Fruit fly (Drosophila melanogaster) whole organism, embryonic: ENCODE data around the gene Txl.
A peak's percentile ranks its signal among the peaks of the same experiment; 100 is the strongest.

Experiments
- Atf6 ChIP-seq: fragments of 200-800 bp; sonication (Bioruptor generic); IDR thresholded peaks from 2 replicates; pipeline ENCODE4 v1.3.6; 2022; ENCODE audit warnings: missing biosample characterization, missing genetic modification characterization
- Bteb2 ChIP-seq: fragments of 200-800 bp; sonication (Bioruptor generic); optimal IDR thresholded peaks from 2 replicates; lab custom pipeline; 2016; ENCODE audit warnings: missing biosample characterization, missing genetic modification characterization
- CG11398 ChIP-seq: fragments of 200-800 bp; sonication (Bioruptor generic); optimal IDR thresholded peaks from 2 replicates; lab custom pipeline; 2016; ENCODE audit warnings: missing biosample characterization, missing genetic modification characterization
- CG12155 ChIP-seq: fragments of 200-800 bp; sonication (Bioruptor generic); optimal IDR thresholded peaks from 3 replicates; lab custom pipeline; 2016; ENCODE audit warnings: missing biosample characterization, missing genetic modification characterization
- CG1233 ChIP-seq: fragments of 200-800 bp; sonication (Bioruptor generic); optimal IDR thresholded peaks from 4 replicates; lab custom pipeline; 2018; ENCODE audit warnings: missing biosample characterization, mild to moderate bottlenecking, missing genetic modification characterization
- CG17359 ChIP-seq: fragments of 200-800 bp; sonication (Bioruptor generic); optimal IDR thresholded peaks from 3 replicates; lab custom pipeline; 2018; ENCODE audit warnings: missing biosample characterization, mild to moderate bottlenecking, missing genetic modification characterization, moderate library complexity
- CG17612 ChIP-seq: fragments of 200-800 bp; sonication (Bioruptor generic); IDR thresholded peaks from 2 replicates; pipeline ENCODE4 v1.3.6; 2022; ENCODE audit warnings: missing biosample characterization, missing genetic modification characterization
- CG18011 ChIP-seq: fragments of 200-800 bp; sonication (Bioruptor generic); optimal IDR thresholded peaks from 2 replicates; lab custom pipeline; 2017; ENCODE audit warnings: missing biosample characterization, missing genetic modification characterization, mild to moderate bottlenecking, moderate library complexity, missing genotype
- CG2129 ChIP-seq: fragments of 200-800 bp; sonication (Bioruptor generic); IDR thresholded peaks from 2 replicates; pipeline ENCODE4 v1.3.6; 2022; ENCODE audit warnings: missing biosample characterization, missing genetic modification characterization; ENCODE audit not compliant: partially characterized antibody
- CG2889 ChIP-seq: fragments of 200-800 bp; sonication (Bioruptor generic); IDR thresholded peaks from 3 replicates; pipeline ENCODE4 v1.3.6; 2022; ENCODE audit warnings: missing biosample characterization, missing genetic modification characterization
- CG30431 ChIP-seq: fragments of 200-800 bp; sonication (Bioruptor generic); optimal IDR thresholded peaks from 2 replicates; lab custom pipeline; 2017; ENCODE audit warnings: missing biosample characterization, missing genetic modification characterization
- CG31365 ChIP-seq: fragments of 200-800 bp; sonication (Bioruptor generic); optimal IDR thresholded peaks from 2 replicates; lab custom pipeline; 2018; ENCODE audit warnings: missing biosample characterization, mild to moderate bottlenecking, missing genetic modification characterization
- CG4854 ChIP-seq: fragments of 200-800 bp; sonication (Bioruptor generic); optimal IDR thresholded peaks from 2 replicates; lab custom pipeline; 2016; ENCODE audit warnings: missing biosample characterization, missing genetic modification characterization, inconsistent platforms
- CG5953 ChIP-seq: fragments of 200-800 bp; sonication (Bioruptor generic); IDR thresholded peaks from 2 replicates; pipeline ENCODE4 v1.3.6; 2022; ENCODE audit warnings: missing biosample characterization, missing genetic modification characterization
- CG6654 ChIP-seq: fragments of 200-800 bp; sonication (Bioruptor generic); optimal IDR thresholded peaks from 2 replicates; lab custom pipeline; 2017; ENCODE audit warnings: missing biosample characterization, mild to moderate bottlenecking, missing genetic modification characterization
- CG6765 ChIP-seq: fragments of 200-800 bp; sonication (Bioruptor generic); optimal IDR thresholded peaks from 3 replicates; lab custom pipeline; 2017; ENCODE audit warnings: missing biosample characterization, mild to moderate bottlenecking, missing genetic modification characterization
- CG7745 ChIP-seq: fragments of 200-800 bp; sonication (Bioruptor generic); optimal IDR thresholded peaks from 2 replicates; lab custom pipeline; 2018; ENCODE audit warnings: missing biosample characterization, mild to moderate bottlenecking, missing genetic modification characterization, moderate library complexity
- CG7786 ChIP-seq: fragments of 200-800 bp; sonication (Bioruptor generic); optimal IDR thresholded peaks from 2 replicates; lab custom pipeline; 2016; ENCODE audit warnings: missing biosample characterization, missing genetic modification characterization
- CG7839 ChIP-seq: fragments of 200-800 bp; sonication (Bioruptor generic); optimal IDR thresholded peaks from 3 replicates; lab custom pipeline; 2018; ENCODE audit warnings: missing biosample characterization, mild to moderate bottlenecking, missing genetic modification characterization, moderate library complexity
- CG9215 ChIP-seq: fragments of 200-800 bp; sonication (Bioruptor generic); IDR thresholded peaks from 2 replicates; pipeline ENCODE4 v1.3.6; 2022; ENCODE audit warnings: missing biosample characterization, missing genetic modification characterization
- CTCF ChIP-seq: fragments of 200-800 bp; sonication (Bioruptor generic); optimal IDR thresholded peaks from 2 replicates; lab custom pipeline; 2017; ENCODE audit warnings: missing biosample characterization, mild to moderate bottlenecking, missing genetic modification characterization, moderate library complexity
- Dfd ChIP-seq, 2 experiments: fragments of >200 bp; optimal IDR thresholded peaks; 2 replicates each; lab custom pipeline; 2017; ENCODE audit warnings: missing biosample characterization in 2 of 2, missing genetic modification characterization in 2 of 2
- E2f2 ChIP-seq: fragments of 200-800 bp; sonication (Bioruptor generic); IDR thresholded peaks from 2 replicates; pipeline ENCODE4 v1.3.6; 2022; ENCODE audit warnings: missing biosample characterization, missing genetic modification characterization
- HHEX ChIP-seq: fragments of 200-800 bp; sonication (Bioruptor generic); optimal IDR thresholded peaks from 3 replicates; lab custom pipeline; 2017; ENCODE audit warnings: missing biosample characterization, mild to moderate bottlenecking, missing genetic modification characterization, missing genetic modification reagents
- HLH3B ChIP-seq: fragments of 200-800 bp; sonication (Bioruptor generic); IDR thresholded peaks from 2 replicates; pipeline ENCODE4 v1.3.6; 2022; ENCODE audit warnings: missing biosample characterization, missing genetic modification characterization
- HmgD ChIP-seq: fragments of 200-800 bp; sonication (Bioruptor generic); optimal IDR thresholded peaks from 3 replicates; lab custom pipeline; 2016; ENCODE audit warnings: missing biosample characterization, missing genetic modification characterization
- Hmr ChIP-seq: fragments of 200-800 bp; sonication (Bioruptor generic); optimal IDR thresholded peaks from 3 replicates; lab custom pipeline; 2017; ENCODE audit warnings: mild to moderate bottlenecking, missing biosample characterization, missing genetic modification reagents, missing genetic modification characterization
- Hr39 ChIP-seq: fragments of >200 bp; optimal IDR thresholded peaks from 2 replicates; lab custom pipeline; 2017
- Poxn ChIP-seq: fragments of 200-800 bp; sonication (Bioruptor generic); IDR thresholded peaks from 2 replicates; pipeline ENCODE4 v1.3.6; 2022; ENCODE audit warnings: missing biosample characterization, missing genetic modification characterization
- Stat92E ChIP-seq, 3 experiments: fragments of >200 bp in 2 of 3; fragments of 200-800 bp in 1 of 3; sonication (Bioruptor generic) in 1 of 3; optimal IDR thresholded peaks; 2 replicates each; lab custom pipeline; 2017 to 2019; ENCODE audit warnings: missing biosample characterization in 3 of 3, missing genetic modification characterization in 3 of 3, mild to moderate bottlenecking in 1 of 3, moderate library complexity in 1 of 3
- TFAM ChIP-seq: fragments of 200-800 bp; sonication (Bioruptor generic); optimal IDR thresholded peaks from 2 replicates; lab custom pipeline; 2017; ENCODE audit warnings: missing biosample characterization, missing genetic modification characterization, inconsistent platforms
- Xbp1 ChIP-seq: fragments of 200-800 bp; sonication (Bioruptor generic); optimal IDR thresholded peaks from 3 replicates; lab custom pipeline; 2016; ENCODE audit warnings: missing biosample characterization, mild to moderate bottlenecking, missing genetic modification characterization
- ase ChIP-seq: fragments of 200-800 bp; sonication (Bioruptor generic); IDR thresholded peaks from 3 replicates; pipeline ENCODE4 v1.3.6; 2022; ENCODE audit warnings: missing biosample characterization, missing genetic modification characterization
- bcd ChIP-seq: fragments of 200-800 bp; sonication (Bioruptor generic); optimal IDR thresholded peaks from 2 replicates; lab custom pipeline; 2017; ENCODE audit warnings: missing biosample characterization, mild to moderate bottlenecking, missing genetic modification characterization
- br ChIP-seq: fragments of >200 bp; optimal IDR thresholded peaks from 2 replicates; lab custom pipeline; 2017
- dmrt99B ChIP-seq: fragments of 200-800 bp; sonication (Bioruptor generic); optimal IDR thresholded peaks from 2 replicates; lab custom pipeline; 2018; ENCODE audit warnings: missing biosample characterization, mild to moderate bottlenecking, missing genetic modification characterization, moderate library complexity
- en ChIP-seq: fragments of 200-800 bp; sonication (Bioruptor generic); optimal IDR thresholded peaks from 2 replicates; lab custom pipeline; 2016; ENCODE audit warnings: missing biosample characterization, missing genetic modification characterization
- fd3F ChIP-seq: fragments of 200-800 bp; sonication (Bioruptor generic); optimal IDR thresholded peaks from 2 replicates; lab custom pipeline; 2018; ENCODE audit warnings: missing biosample characterization, mild to moderate bottlenecking, missing genetic modification characterization, moderate library complexity
- kay ChIP-seq: fragments of 200-800 bp; sonication (Bioruptor generic); optimal IDR thresholded peaks from 2 replicates; lab custom pipeline; 2016; ENCODE audit warnings: missing biosample characterization, missing genetic modification characterization
- lilli ChIP-seq: fragments of 200-800 bp; sonication (Bioruptor generic); optimal IDR thresholded peaks from 3 replicates; lab custom pipeline; 2016; ENCODE audit warnings: missing biosample characterization, missing genetic modification characterization
- lola ChIP-seq, 3 experiments: fragments of >200 bp in 2 of 3; fragments of 200-800 bp in 1 of 3; sonication (Bioruptor generic) in 1 of 3; optimal IDR thresholded peaks; 2 replicates each; lab custom pipeline; 2017 to 2019; ENCODE audit warnings: missing biosample characterization in 3 of 3, missing genetic modification characterization in 3 of 3, mild to moderate bottlenecking in 1 of 3, moderate library complexity in 1 of 3
- pita ChIP-seq: fragments of 200-800 bp; sonication (Bioruptor generic); optimal IDR thresholded peaks from 2 replicates; lab custom pipeline; 2017; ENCODE audit warnings: missing biosample characterization, mild to moderate bottlenecking, missing genetic modification characterization
- pzg ChIP-seq: fragments of 200-800 bp; sonication (Bioruptor generic); optimal IDR thresholded peaks from 3 replicates; lab custom pipeline; 2018; ENCODE audit warnings: missing biosample characterization, mild to moderate bottlenecking, missing genetic modification characterization, moderate library complexity
- repo ChIP-seq: fragments of 200-800 bp; sonication (Bioruptor generic); optimal IDR thresholded peaks from 2 replicates; lab custom pipeline; 2016; ENCODE audit warnings: missing biosample characterization, missing genetic modification characterization
- slp2 ChIP-seq: fragments of 200-800 bp; sonication (Bioruptor generic); optimal IDR thresholded peaks from 2 replicates; lab custom pipeline; 2016; ENCODE audit warnings: missing biosample characterization, missing genetic modification characterization
- sob ChIP-seq: fragments of 200-800 bp; sonication (Bioruptor generic); IDR thresholded peaks from 2 replicates; pipeline ENCODE4 v1.3.6; 2022; ENCODE audit warnings: missing biosample characterization, missing genetic modification characterization
- tll ChIP-seq, 2 experiments: fragments of 200-800 bp in 1 of 2; fragments of >200 bp in 1 of 2; sonication (Bioruptor generic) in 1 of 2; optimal IDR thresholded peaks; 2 replicates each; lab custom pipeline; 2017 to 2019; ENCODE audit warnings: missing biosample characterization in 2 of 2, missing genetic modification characterization in 2 of 2, mild to moderate bottlenecking in 1 of 2, moderate library complexity in 1 of 2
- ttk ChIP-seq: fragments of 200-800 bp; sonication (Bioruptor generic); IDR thresholded peaks from 2 replicates; pipeline ENCODE4 v2.1.2; 2022; ENCODE audit warnings: missing biosample characterization, missing genetic modification characterization
- tx ChIP-seq: fragments of 200-800 bp; sonication (Bioruptor generic); optimal IDR thresholded peaks from 2 replicates; lab custom pipeline; 2016; ENCODE audit warnings: missing biosample characterization, missing genetic modification characterization
- wor ChIP-seq: fragments of 200-800 bp; sonication (Bioruptor generic); IDR thresholded peaks from 2 replicates; pipeline ENCODE4 v1.3.6; 2022; ENCODE audit warnings: missing biosample characterization, missing genetic modification characterization
- zf30C ChIP-seq: fragments of 200-800 bp; sonication (Bioruptor generic); optimal IDR thresholded peaks from 3 replicates; lab custom pipeline; 2018; ENCODE audit warnings: missing biosample characterization, mild to moderate bottlenecking, missing genetic modification characterization

Txl gene

dm6 chr3L:5810633-5811341, 45.1 kb downstream of the Txl start, which contains the start of the genes S6k and kri (continued):
- peak; percentile 19 for TF ChIP-seq bcd (GFP tag; lab: Kevin White, UChicago)
- no peak for TF ChIP-seq lola (GFP tag; optimal IDR thresholded peaks at IDR 0.05; lab: Kevin White, UChicago)
- no peak for TF ChIP-seq CG17359 (tag; lab: Kevin White, UChicago)
- TF ChIP-seq Hmr (GFP tag; lab: Kevin White, UChicago), result peak; percentile 27
- no peak for TF ChIP-seq Bteb2 (GFP tag; lab: Kevin White, UChicago)
- TF ChIP-seq CG30431 (GFP tag; lab: Kevin White, UChicago), result no peak
- no peak for TF ChIP-seq CG7786 (GFP tag; lab: Kevin White, UChicago)
- TF ChIP-seq Poxn, result no peak
- no peak for TF ChIP-seq slp2 (GFP tag; lab: Kevin White, UChicago)
- no peak for TF ChIP-seq CG31365 (tag; lab: Kevin White, UChicago)
- TF ChIP-seq CG11398 (GFP tag; lab: Kevin White, UChicago), result no peak
- TF ChIP-seq CG18011 (GFP tag; lab: Kevin White, UChicago), result no peak
- TF ChIP-seq HLH3B, result no peak
- no peak for TF ChIP-seq repo (GFP tag; lab: Kevin White, UChicago)
- no peak for TF ChIP-seq HmgD
- TF ChIP-seq Dfd (GFP tag; optimal IDR thresholded peaks at IDR 0.05; lab: Kevin White, UChicago), result no peak
- TF ChIP-seq ase (GFP tag; lab: Robert Waterston, UW), result no peak
- no peak for TF ChIP-seq zf30C (GFP tag; lab: Kevin White, UChicago)
- no peak for TF ChIP-seq CG6654 (GFP tag; lab: Kevin White, UChicago)
- TF ChIP-seq kay, result no peak
- no peak for TF ChIP-seq wor (GFP tag; lab: Robert Waterston, UW)
- TF ChIP-seq CG1233 (GFP tag; lab: Kevin White, UChicago), result peak; percentile 15
- no peak for TF ChIP-seq TFAM (GFP tag; lab: Kevin White, UChicago)
- no peak for TF ChIP-seq dmrt99B
- no peak for TF ChIP-seq CG12155 (GFP tag; lab: Kevin White, UChicago)
- TF ChIP-seq CG4854 (GFP tag; lab: Kevin White, UChicago), result no peak
- peak; percentile 91 for TF ChIP-seq pzg (GFP tag; lab: Kevin White, UChicago)
- no peak for TF ChIP-seq Stat92E (GFP tag; optimal IDR thresholded peaks at IDR 0.05; lab: Kevin White, UChicago)
- TF ChIP-seq en (GFP tag; lab: Kevin White, UChicago), result no peak
- no peak for TF ChIP-seq CG5953 (GFP tag; lab: Robert Waterston, UW)
- TF ChIP-seq CG2129 (GFP tag; lab: Robert Waterston, UW), result no peak
- TF ChIP-seq CTCF (GFP tag; lab: Kevin White, UChicago), result no peak
- TF ChIP-seq E2f2 (GFP tag; lab: Robert Waterston, UW), result peak; percentile 24; the same call in 1 of the 2 replicates
- no peak for TF ChIP-seq tx (GFP tag; lab: Kevin White, UChicago)
- no peak for TF ChIP-seq pita
- no peak for TF ChIP-seq br (lab: Kevin White, UChicago)
- peak; percentile 100 for TF ChIP-seq CG9215 (GFP tag; lab: Robert Waterston, UW)
- peak; percentile 5 for TF ChIP-seq HHEX (GFP tag; lab: Kevin White, UChicago)
- peak; percentile 7 for TF ChIP-seq lilli (GFP tag; lab: Kevin White, UChicago)
- no peak for TF ChIP-seq ttk
- TF ChIP-seq tll (GFP tag; optimal IDR thresholded peaks at IDR 0.05; lab: Kevin White, UChicago), result peak in 1 of 2 experiments; percentile 5
- no peak for TF ChIP-seq fd3F (GFP tag; lab: Kevin White, UChicago)
- TF ChIP-seq CG6765 (GFP tag; lab: Kevin White, UChicago), result no peak
- TF ChIP-seq CG7745 (tag; lab: Kevin White, UChicago), result no peak
- TF ChIP-seq CG7839 (tag; lab: Kevin White, UChicago), result peak; percentile 7
- TF ChIP-seq Atf6 (GFP tag; lab: Robert Waterston, UW), result 0 out of 2 replicates have a peak, but pooled peaks have one; percentile 21
- no peak for TF ChIP-seq CG17612 (GFP tag; lab: Robert Waterston, UW)
- TF ChIP-seq CG2889, result no peak
- TF ChIP-seq sob (GFP tag; lab: Robert Waterston, UW), result no peak
- TF ChIP-seq Xbp1, result no peak
- TF ChIP-seq Hr39, result no peak
